Worm (Caenorhabditis elegans) whole organism, L4/young adult: ENCODE results near the gene F54H12.8.

Experiments
- dao-5 ChIP-seq: sonication (generic microtip); optimal IDR thresholded peaks from 2 replicates; lab custom pipeline; 2016; ENCODE audit warnings: missing genotype, missing genetic modification characterization, moderate library complexity, missing compliant biosample characterization
- him-1 ChIP-seq: sonication (generic microtip); optimal IDR thresholded peaks from 2 replicates; lab custom pipeline; 2016; ENCODE audit warnings: missing genotype, missing genetic modification reagents, missing genetic modification characterization, missing compliant biosample characterization

DNA sequence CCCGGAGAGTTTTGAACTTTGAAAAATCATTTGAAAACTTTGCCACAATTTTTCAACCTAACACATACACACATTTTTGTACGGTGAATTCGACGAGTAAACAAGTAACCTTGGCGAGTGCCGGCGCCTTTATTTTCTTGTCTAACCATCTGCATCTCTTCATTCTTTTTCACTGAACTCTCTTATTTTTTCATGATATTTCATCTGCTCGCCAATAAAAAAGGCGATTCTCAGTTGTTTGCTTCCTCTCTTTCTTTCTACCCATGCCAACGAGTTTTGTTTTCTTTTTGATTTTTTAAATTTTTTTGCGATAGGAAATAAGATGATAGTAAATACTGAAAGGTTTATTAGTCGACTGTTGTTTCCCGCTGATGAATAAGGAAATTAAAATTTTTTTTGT, 9.7 kb upstream of the F54H12.8 start:
- no peak for TF ChIP-seq dao-5
- TF ChIP-seq him-1 (tag; lab: Kevin White, UChicago), result no peak
